Worm (Caenorhabditis elegans): ENCODE results near the gene ztf-16.

ztf-16 gene

ce11 chrX:4788958-4789357 lies 22.4 kb downstream of the ztf-16 start (continued):
- TF ChIP-seq blmp-1 (tag; optimal IDR thresholded peaks at IDR 0.05) (peak; percentile 26), ceh-90 (tag; optimal IDR thresholded peaks at IDR 0.05) (no peak), snpc-4 (tag; optimal IDR thresholded peaks at IDR 0.05) (no peak), C16A3.4 (tag; optimal IDR thresholded peaks at IDR 0.05) (peak; percentile 50), mep-1 (tag; optimal IDR thresholded peaks at IDR 0.05) (peak; percentile 57)

- no peak for TF ChIP-seq fkh-8 (tag; optimal IDR thresholded peaks at IDR 0.05)
- no peak for TF ChIP-seq efl-1 (optimal IDR thresholded peaks at IDR 0.05)
- peak in 1 of 2 experiments; percentile 26 for TF ChIP-seq efl-1 (GFP tag; optimal IDR thresholded peaks at IDR 0.05 in 1 of 2)
- TF ChIP-seq zag-1 (tag; optimal IDR thresholded peaks at IDR 0.05), result no peak
- no peak for TF ChIP-seq nhr-85 (tag)
- no peak for TF ChIP-seq Y116A8C.19 (tag; optimal IDR thresholded peaks at IDR 0.05; ENCODE audit: borderline replicate concordance)
- TF ChIP-seq xbp-1 (tag; optimal IDR thresholded peaks at IDR 0.05), result no peak
- TF ChIP-seq mdl-1 (tag; optimal IDR thresholded peaks at IDR 0.05), result no peak
- TF ChIP-seq ama-1 (optimal IDR thresholded peaks at IDR 0.05), result no peak
- TF ChIP-seq aly-2 (tag; optimal IDR thresholded peaks at IDR 0.05), result no peak
- peak; percentile 48 for TF ChIP-seq lin-14 (GFP tag; optimal IDR thresholded peaks at IDR 0.05)
Observed at ce11 chrX:4787525-4787924, 23.8 kb downstream of the ztf-16 start.

ce11 chrX:4784776-4785175 lies 26.6 kb downstream of the ztf-16 start:
- no peak for TF ChIP-seq elt-2 (tag; optimal IDR thresholded peaks at IDR 0.05)
- TF ChIP-seq lin-14 (GFP tag; optimal IDR thresholded peaks at IDR 0.05), result peak; percentile 61

- no peak for TF ChIP-seq F16B12.6 (tag; optimal IDR thresholded peaks at IDR 0.05)
- TF ChIP-seq nhr-12 (tag; optimal IDR thresholded peaks at IDR 0.05), result no peak
- no peak for TF ChIP-seq hlh-17 (GFP tag; optimal IDR thresholded peaks at IDR 0.05; ENCODE audit: borderline replicate concordance)
- TF ChIP-seq C34B4.2 (tag; optimal IDR thresholded peaks at IDR 0.05), result no peak
- TF ChIP-seq fkh-4 (tag; optimal IDR thresholded peaks at IDR 0.05; ENCODE audit: borderline replicate concordance), result no peak
- no peak for TF ChIP-seq nhr-76 (tag; optimal IDR thresholded peaks at IDR 0.05)
- no peak for TF ChIP-seq sptf-1 (tag; optimal IDR thresholded peaks at IDR 0.05)
- TF ChIP-seq C16A3.4 (tag; optimal IDR thresholded peaks at IDR 0.05), result no peak
- TF ChIP-seq nhr-19 (GFP tag; conservative IDR thresholded peaks at IDR 0.05), result no peak
- peak in 1 of 6 experiments; percentile 46 for TF ChIP-seq elt-3 (tag; optimal IDR thresholded peaks at IDR 0.05)
- no peak for TF ChIP-seq egl-13 (tag; optimal IDR thresholded peaks at IDR 0.05)
- TF ChIP-seq isw-1 (GFP tag; IDR thresholded peaks at IDR 0.05), result no peak
- no peak for TF ChIP-seq pax-3 (tag; optimal IDR thresholded peaks at IDR 0.05)
- TF ChIP-seq nhr-20 (tag; optimal IDR thresholded peaks at IDR 0.05), result peak; percentile 16
- no peak for TF ChIP-seq ceh-82 (tag; optimal IDR thresholded peaks at IDR 0.05)
- no peak for TF ChIP-seq grh-1 (GFP tag; IDR thresholded peaks at IDR 0.05)
- TF ChIP-seq Y116A8C.19 (tag; optimal IDR thresholded peaks at IDR 0.05; ENCODE audit: borderline replicate concordance), result no peak
- TF ChIP-seq elt-2 (tag; optimal IDR thresholded peaks at IDR 0.05), result no peak
- no peak for TF ChIP-seq lir-3 (tag; optimal IDR thresholded peaks at IDR 0.05; ENCODE audit: poor library complexity)
- no peak for TF ChIP-seq ztf-4 (tag; optimal IDR thresholded peaks at IDR 0.05)
- TF ChIP-seq zag-1 (tag; optimal IDR thresholded peaks at IDR 0.05), result no peak
- TF ChIP-seq lin-39 (tag; optimal IDR thresholded peaks at IDR 0.05), result no peak
- TF ChIP-seq nhr-85 (tag), result peak; percentile 79
- no peak for TF ChIP-seq fkh-8 (tag; optimal IDR thresholded peaks at IDR 0.05)
- no peak for TF ChIP-seq C04F5.9 (tag; optimal IDR thresholded peaks at IDR 0.05)
- no peak for TF ChIP-seq ets-5 (GFP tag; IDR thresholded peaks at IDR 0.05)
- TF ChIP-seq sox-4 (tag; optimal IDR thresholded peaks at IDR 0.05), result no peak
- no peak for TF ChIP-seq tbx-2 (tag; optimal IDR thresholded peaks at IDR 0.05)
- TF ChIP-seq ceh-63 (GFP tag; optimal IDR thresholded peaks at IDR 0.05), result no peak
- no peak for TF ChIP-seq lsy-2 (tag; optimal IDR thresholded peaks at IDR 0.05)
- peak; percentile 27 for TF ChIP-seq blmp-1 (tag; optimal IDR thresholded peaks at IDR 0.05)
- no peak for TF ChIP-seq ama-1 (optimal IDR thresholded peaks at IDR 0.05)
- TF ChIP-seq lin-35 (GFP tag; optimal IDR thresholded peaks at IDR 0.05), result peak in 1 of 2 experiments; percentile 47
- no peak for TF ChIP-seq pag-3 (tag; optimal IDR thresholded peaks at IDR 0.05; ENCODE audit: borderline replicate concordance, insufficient read depth)
- no peak for TF ChIP-seq nhr-47 (tag; optimal IDR thresholded peaks at IDR 0.05)
- TF ChIP-seq fkh-10 (GFP tag; optimal IDR thresholded peaks at IDR 0.05), result no peak
- TF ChIP-seq aly-2 (tag; optimal IDR thresholded peaks at IDR 0.05), result no peak
- TF ChIP-seq nhr-77 (tag; optimal IDR thresholded peaks at IDR 0.05), result no peak
Observed at ce11 chrX:4783117-4783775, 28.1 kb downstream of the ztf-16 start, which contains the start of gene F43C9.2. Gene F43C9.2, plus strand, starts transcription at chrX:4783613.

Measured in whole organism, L1 larva.